Worm (Caenorhabditis elegans): ENCODE measurements around the gene F37B4.15.

Gene F37B4.15

ce11 chrV:2891927-2892326 lies at the start of gene F37B4.15:
Gene F37B4.15 (plus strand): TSS chrV:2892227.
- TF ChIP-seq bed-2 (GFP tag; IDR thresholded peaks at IDR 0.05): no peak
- no peak for TF ChIP-seq pha-4 (tag; optimal IDR thresholded peaks at IDR 0.05)
- TF ChIP-seq mel-28 (tag; optimal IDR thresholded peaks at IDR 0.05; ENCODE audit: borderline replicate concordance): no peak
- TF ChIP-seq snpc-1.3 (tag; optimal IDR thresholded peaks at IDR 0.05; ENCODE audit: insufficient read depth): no peak
- TF ChIP-seq rcor-1 (GFP tag; IDR thresholded peaks at IDR 0.05): no peak
- no peak for TF ChIP-seq C17E4.6 (GFP tag; IDR thresholded peaks at IDR 0.05)
- no peak for TF ChIP-seq mcd-1 (GFP tag; IDR thresholded peaks at IDR 0.05)
- TF ChIP-seq F55B11.4 (tag; optimal IDR thresholded peaks at IDR 0.05; ENCODE audit: borderline replicate concordance, insufficient read depth): no peak

- TF ChIP-seq lir-1 (GFP tag; conservative IDR thresholded peaks at IDR 0.05) (no peak), F23B12.7 (tag; optimal IDR thresholded peaks at IDR 0.05; ENCODE audit: insufficient read depth) (no peak), bed-1 (GFP tag; IDR thresholded peaks at IDR 0.05) (no peak), dpl-1 (GFP tag; optimal IDR thresholded peaks at IDR 0.05) (no peak), F49E8.2 (tag; optimal IDR thresholded peaks at IDR 0.05; ENCODE audit: insufficient read depth) (no peak), Y53F4B.3 (GFP tag; IDR thresholded peaks at IDR 0.05) (no peak), ceh-79 (tag; optimal IDR thresholded peaks at IDR 0.05) (no peak), madf-8 (GFP tag; conservative IDR thresholded peaks at IDR 0.05) (no peak), Y56A3A.18 (GFP tag; IDR thresholded peaks at IDR 0.05) (no peak), tbp1 (GFP tag; optimal IDR thresholded peaks at IDR 0.05) (no peak), D2030.7 (GFP tag; IDR thresholded peaks at IDR 0.05) (no peak), ekl-4 (GFP tag; IDR thresholded peaks at IDR 0.05) (no peak), egl-44 (GFP tag; IDR thresholded peaks at IDR 0.05) (no peak), B0336.3 (GFP tag; IDR thresholded peaks at IDR 0.05) (no peak), C06A6.2 (GFP tag; conservative IDR thresholded peaks at IDR 0.05) (no peak), T26A5.8 (tag; optimal IDR thresholded peaks at IDR 0.05) (no peak), cebp-1 (GFP tag; IDR thresholded peaks at IDR 0.05) (no peak), cebp-1 (tag; optimal IDR thresholded peaks at IDR 0.05) (no peak), F52B5.7 (tag; optimal IDR thresholded peaks at IDR 0.05) (no peak), F22D6.2 (tag; optimal IDR thresholded peaks at IDR 0.05) (no peak), efl-1 (GFP tag; optimal IDR thresholded peaks at IDR 0.05) (no peak)
Observed at ce11 chrV:2845771-2846170, 46.3 kb upstream of the F37B4.15 start, which contains the start of gene srj-44. Gene srj-44 (minus strand): TSS chrV:2845871.

- TF ChIP-seq lin-40 (tag; optimal IDR thresholded peaks at IDR 0.05): no peak
- TF ChIP-seq ceh-40 (GFP tag; IDR thresholded peaks at IDR 0.05): no peak
- no peak for TF ChIP-seq unc-62 (GFP tag; optimal IDR thresholded peaks at IDR 0.05)
- TF ChIP-seq T07F8.4 (tag; optimal IDR thresholded peaks at IDR 0.05): no peak
- no peak for TF ChIP-seq nhr-179 (tag; optimal IDR thresholded peaks at IDR 0.05)
- no peak for TF ChIP-seq ceh-79 (tag; optimal IDR thresholded peaks at IDR 0.05)
- no peak for TF ChIP-seq Y56A3A.18 (GFP tag; IDR thresholded peaks at IDR 0.05)
- no peak for TF ChIP-seq ZK185.1 (tag; optimal IDR thresholded peaks at IDR 0.05; ENCODE audit: poor library complexity, severe bottlenecking)
- TF ChIP-seq lin-54 (GFP tag; optimal IDR thresholded peaks at IDR 0.05): no peak
- no peak for TF ChIP-seq sea-2 (GFP tag; IDR thresholded peaks at IDR 0.05)
- no peak for TF ChIP-seq rec-8 (tag; optimal IDR thresholded peaks at IDR 0.05)
- TF ChIP-seq ccch-3 (GFP tag; optimal IDR thresholded peaks at IDR 0.05): no peak
- no peak for TF ChIP-seq ama-1 (optimal IDR thresholded peaks at IDR 0.05)
- TF ChIP-seq ama-1 (GFP tag; optimal IDR thresholded peaks at IDR 0.05): no peak
- no peak for TF ChIP-seq F22D6.2 (tag; optimal IDR thresholded peaks at IDR 0.05)
- TF ChIP-seq akir-1 (GFP tag; optimal IDR thresholded peaks at IDR 0.05): no peak
- no peak for TF ChIP-seq aptf-2 (GFP tag; conservative IDR thresholded peaks at IDR 0.05)
- TF ChIP-seq bed-1 (GFP tag; IDR thresholded peaks at IDR 0.05): no peak
- TF ChIP-seq ztf-22 (GFP tag; optimal IDR thresholded peaks at IDR 0.05): no peak
- no peak for TF ChIP-seq F49E8.2 (tag; optimal IDR thresholded peaks at IDR 0.05; ENCODE audit: insufficient read depth)
Observed at ce11 chrV:2848290-2848937, 43.6 kb upstream of the F37B4.15 start, which contains the start of gene srj-49. Gene srj-49 (minus strand): TSS chrV:2848340.

Data from whole organism, young adult.